Worm (Caenorhabditis elegans) whole organism, young adult: ENCODE measurements around the gene bath-44.

Source experiments
- akir-1 ChIP-seq: fragments of 200-800 bp; sonication (Bioruptor generic); optimal IDR thresholded peaks from 2 replicates; lab custom pipeline; 2018; ENCODE audit warnings: mild to moderate bottlenecking, missing genetic modification characterization, moderate library complexity, missing compliant biosample characterization
- ccch-3 ChIP-seq: fragments of 200-800 bp; sonication (Bioruptor generic); optimal IDR thresholded peaks from 2 replicates; lab custom pipeline; 2018; ENCODE audit warnings: mild to moderate bottlenecking, missing genetic modification characterization, missing compliant biosample characterization
- dpl-1 ChIP-seq: fragments of 150-350 bp; optimal IDR thresholded peaks from 2 replicates; lab custom pipeline; 2014; ENCODE audit warnings: missing biosample characterization, missing genetic modification reagents, missing genetic modification characterization
- lin-26 ChIP-seq: fragments of 200-800 bp; sonication (Bioruptor generic); IDR thresholded peaks from 2 replicates; pipeline ENCODE4 v1.3.6; 2022; ENCODE audit warnings: missing genetic modification reagents, missing genetic modification characterization, missing compliant biosample characterization
- madf-6 ChIP-seq: fragments of 200-800 bp; sonication (Bioruptor generic); IDR thresholded peaks from 2 replicates; pipeline ENCODE4 v1.3.6; 2022; ENCODE audit warnings: missing genetic modification reagents, missing genetic modification characterization, missing compliant biosample characterization
- xnd-1 ChIP-seq: sonication (generic microtip); optimal IDR thresholded peaks from 2 replicates; lab custom pipeline; 2016; ENCODE audit warnings: missing genotype, missing genetic modification reagents, missing genetic modification characterization, missing compliant biosample characterization

ce11 chrII:7411930-7412329 lies 17.2 kb downstream of the bath-44 start, which contains the start of gene K02A2.5:
- no peak for TF ChIP-seq madf-6 (GFP tag; lab: Robert Waterston, UW)
- TF ChIP-seq ccch-3 (GFP tag; lab: Kevin White, UChicago) = no peak
- TF ChIP-seq dpl-1 (GFP tag; lab: Kevin White, UChicago) = no peak
- no peak for TF ChIP-seq lin-26 (GFP tag; lab: Robert Waterston, UW)
- TF ChIP-seq xnd-1 (tag; lab: Kevin White, UChicago) = no peak
- no peak for TF ChIP-seq akir-1 (GFP tag; lab: Kevin White, UChicago)
